Worm (Caenorhabditis elegans) whole organism, midembryonic: ENCODE measurements around the gene srh-45.

ENCODE experiments used
- cog-1 ChIP-seq: sonication (generic microtip); optimal IDR thresholded peaks from 2 replicates; lab custom pipeline; 2016; ENCODE audit warnings: missing genetic modification characterization, missing compliant biosample characterization
- flt-1 ChIP-seq: fragments of 200-800 bp; sonication (Bioruptor generic); IDR thresholded peaks from 2 replicates; pipeline ENCODE4 v1.3.6; 2022; ENCODE audit warnings: missing genetic modification characterization, missing compliant biosample characterization
- klf-2 ChIP-seq: fragments of 200-800 bp; sonication (Bioruptor generic); conservative IDR thresholded peaks from 2 replicates; pipeline ENCODE4 v1.3.6; 2022; ENCODE audit warnings: missing genetic modification reagents, missing genetic modification characterization, missing compliant biosample characterization
- med-1 ChIP-seq: sonication (generic microtip); optimal IDR thresholded peaks from 2 replicates; lab custom pipeline; 2017; ENCODE audit warnings: missing genetic modification characterization, mild to moderate bottlenecking, missing compliant biosample characterization, antibody characterized with exemption, missing genetic modification reagents; ENCODE audit not compliant: insufficient read depth
- ref-1 ChIP-seq: fragments of 200-800 bp; sonication (Bioruptor generic); conservative IDR thresholded peaks from 2 replicates; pipeline ENCODE4 v1.3.6; 2022; ENCODE audit warnings: missing genetic modification reagents, missing genetic modification characterization, missing compliant biosample characterization
- ztf-23 ChIP-seq: fragments of 200-800 bp; sonication (Bioruptor generic); IDR thresholded peaks from 2 replicates; pipeline ENCODE4 v1.3.6; 2022; ENCODE audit warnings: missing genetic modification reagents, missing genetic modification characterization, missing compliant biosample characterization
- ztf-29 ChIP-seq: fragments of 200-800 bp; sonication (Bioruptor generic); IDR thresholded peaks from 2 replicates; pipeline ENCODE4 v1.3.6; 2022; ENCODE audit warnings: missing genetic modification reagents, missing genetic modification characterization, missing compliant biosample characterization

ce11 chrV:11307781-11308180, 3.0 kb upstream of the srh-45 start:
- TF ChIP-seq flt-1 (no peak), ztf-23 (GFP tag; lab: Robert Waterston, UW) (no peak), klf-2 (no peak), ref-1 (GFP tag; lab: Robert Waterston, UW) (no peak), cog-1 (tag; lab: Kevin White, UChicago) (no peak), med-1 (GFP tag; lab: Kevin White, UChicago) (no peak), ztf-29 (GFP tag; lab: Robert Waterston, UW) (no peak)
